Fruit fly (Drosophila melanogaster) whole organism, embryonic: Measurements from ENCODE around the gene rho-5.

ENCODE experiments used
- B-H1 ChIP-seq: fragments of 200-800 bp; sonication (Bioruptor generic); IDR thresholded peaks from 3 replicates; pipeline ENCODE4 v1.3.6; 2022; ENCODE audit warnings: missing biosample characterization, missing genetic modification characterization
- BEAF-32 ChIP-seq: fragments of 200-800 bp; sonication (Bioruptor generic); optimal IDR thresholded peaks from 3 replicates; lab custom pipeline; 2017; ENCODE audit warnings: missing biosample characterization, missing genetic modification characterization, mild to moderate bottlenecking, moderate library complexity, missing genetic modification reagents
- Bgb ChIP-seq: fragments of 200-800 bp; sonication (Bioruptor generic); IDR thresholded peaks from 2 replicates; pipeline ENCODE4 v1.3.6; 2022; ENCODE audit warnings: missing biosample characterization, missing genetic modification characterization; ENCODE audit not compliant: partially characterized antibody
- CG10147 ChIP-seq: fragments of 200-800 bp; sonication (Bioruptor generic); optimal IDR thresholded peaks from 2 replicates; lab custom pipeline; 2019; ENCODE audit warnings: missing biosample characterization, mild to moderate bottlenecking, missing genetic modification characterization, moderate library complexity
- CG11456 ChIP-seq: fragments of 200-800 bp; sonication (Bioruptor generic); IDR thresholded peaks from 3 replicates; pipeline ENCODE4 v1.3.6; 2022; ENCODE audit warnings: missing biosample characterization, missing genetic modification characterization
- CG13287 ChIP-seq: fragments of 200-800 bp; sonication (Bioruptor generic); IDR thresholded peaks from 2 replicates; pipeline ENCODE4 v1.3.6; 2022; ENCODE audit warnings: missing biosample characterization, missing genetic modification characterization; ENCODE audit not compliant: partially characterized antibody
- CG13894 ChIP-seq: fragments of 200-800 bp; sonication (Bioruptor generic); optimal IDR thresholded peaks from 3 replicates; lab custom pipeline; 2018; ENCODE audit warnings: missing biosample characterization, mild to moderate bottlenecking, missing genetic modification characterization, moderate library complexity
- CG14050 ChIP-seq: fragments of 200-800 bp; sonication (Bioruptor generic); IDR thresholded peaks from 3 replicates; pipeline ENCODE4 v1.3.6; 2022; ENCODE audit warnings: missing biosample characterization, missing genetic modification characterization
- CG15696 ChIP-seq: fragments of 200-800 bp; sonication (Bioruptor generic); optimal IDR thresholded peaks from 2 replicates; lab custom pipeline; 2019; ENCODE audit warnings: missing biosample characterization, mild to moderate bottlenecking, missing genetic modification characterization, moderate library complexity
- CG16863 ChIP-seq: fragments of 200-800 bp; sonication (Bioruptor generic); optimal IDR thresholded peaks from 3 replicates; lab custom pipeline; 2016; ENCODE audit warnings: missing biosample characterization, missing genetic modification characterization
- CG17186 ChIP-seq: fragments of 200-800 bp; sonication (Bioruptor generic); optimal IDR thresholded peaks from 3 replicates; lab custom pipeline; 2017; ENCODE audit warnings: missing biosample characterization, missing genetic modification reagents, missing genetic modification characterization
- CG2712 ChIP-seq: fragments of 200-800 bp; optimal IDR thresholded peaks from 3 replicates; lab custom pipeline; 2019; ENCODE audit warnings: missing biosample characterization, mild to moderate bottlenecking, missing genetic modification characterization, moderate library complexity
- CG3065 ChIP-seq: fragments of 200-800 bp; sonication (Bioruptor generic); optimal IDR thresholded peaks from 2 replicates; lab custom pipeline; 2016; ENCODE audit warnings: missing biosample characterization, missing genetic modification characterization
- CG4328 ChIP-seq: fragments of 200-800 bp; sonication (Bioruptor generic); optimal IDR thresholded peaks from 3 replicates; lab custom pipeline; 2017; ENCODE audit warnings: missing biosample characterization, missing genetic modification reagents, missing genetic modification characterization
- CG4360 ChIP-seq: fragments of 200-800 bp; sonication (Bioruptor generic); IDR thresholded peaks from 2 replicates; pipeline ENCODE4 v1.3.6; 2022; ENCODE audit warnings: missing biosample characterization, missing genetic modification characterization
- CG4424 ChIP-seq: fragments of 200-800 bp; sonication (Bioruptor generic); optimal IDR thresholded peaks from 3 replicates; lab custom pipeline; 2016; ENCODE audit warnings: missing biosample characterization, missing genetic modification characterization
- CG4820 ChIP-seq: fragments of 200-800 bp; sonication (Bioruptor generic); optimal IDR thresholded peaks from 3 replicates; lab custom pipeline; 2016; ENCODE audit warnings: missing biosample characterization, missing genetic modification characterization
- CG5245 ChIP-seq: fragments of 200-800 bp; sonication (Bioruptor generic); optimal IDR thresholded peaks from 3 replicates; lab custom pipeline; 2016; ENCODE audit warnings: missing biosample characterization, missing genetic modification characterization
- CG8290 ChIP-seq, 3 experiments: fragments of 200-800 bp; sonication (Bioruptor generic); optimal IDR thresholded peaks; 2 replicates each; lab custom pipeline; 2016 to 2019; ENCODE audit warnings: missing biosample characterization in 3 of 3, missing genetic modification characterization in 3 of 3, mild to moderate bottlenecking in 2 of 3, moderate library complexity in 1 of 3
- Dad ChIP-seq: fragments of 200-800 bp; sonication (Bioruptor generic); optimal IDR thresholded peaks from 3 replicates; lab custom pipeline; 2016; ENCODE audit warnings: missing biosample characterization, missing genetic modification characterization
- Dll ChIP-seq: fragments of 200-800 bp; sonication (Bioruptor generic); IDR thresholded peaks from 4 replicates; pipeline ENCODE4 v1.3.6; 2022; ENCODE audit warnings: missing biosample characterization, missing genetic modification characterization; ENCODE audit not compliant: partially characterized antibody
- GATAe ChIP-seq: fragments of 200-800 bp; sonication (Bioruptor generic); conservative IDR thresholded peaks from 2 replicates; pipeline ENCODE4 v1.3.6; 2022; ENCODE audit warnings: missing biosample characterization, missing genetic modification characterization
- HLH3B ChIP-seq: fragments of 200-800 bp; sonication (Bioruptor generic); IDR thresholded peaks from 2 replicates; pipeline ENCODE4 v1.3.6; 2022; ENCODE audit warnings: missing biosample characterization, missing genetic modification characterization
- HLH54F ChIP-seq: fragments of 200-800 bp; sonication (Bioruptor generic); optimal IDR thresholded peaks from 3 replicates; lab custom pipeline; 2016; ENCODE audit warnings: missing biosample characterization, missing genetic modification characterization
- Hand ChIP-seq: fragments of 200-800 bp; sonication (Bioruptor generic); optimal IDR thresholded peaks from 2 replicates; lab custom pipeline; 2017; ENCODE audit warnings: mild to moderate bottlenecking, missing biosample characterization, missing genetic modification reagents, missing genetic modification characterization
- Ssrp ChIP-seq: fragments of 200-800 bp; sonication (Bioruptor generic); optimal IDR thresholded peaks from 2 replicates; lab custom pipeline; 2018; ENCODE audit warnings: missing biosample characterization, mild to moderate bottlenecking, missing genetic modification characterization, moderate library complexity
- Tbp ChIP-seq: fragments of >200 bp; optimal IDR thresholded peaks from 2 replicates; lab custom pipeline; 2018; ENCODE audit warnings: missing biosample characterization, missing genetic modification characterization
- Usf ChIP-seq: fragments of 200-800 bp; sonication (Bioruptor generic); optimal IDR thresholded peaks from 2 replicates; lab custom pipeline; 2017; ENCODE audit warnings: missing genotype, missing biosample characterization, missing genetic modification characterization
- amos ChIP-seq: fragments of 200-800 bp; sonication (Bioruptor generic); IDR thresholded peaks from 2 replicates; pipeline ENCODE4 v1.3.6; 2022; ENCODE audit warnings: missing biosample characterization, missing genetic modification characterization; ENCODE audit not compliant: partially characterized antibody
- cas ChIP-seq: fragments of 200-800 bp; sonication (Bioruptor generic); IDR thresholded peaks from 2 replicates; pipeline ENCODE4 v1.3.6; 2022; ENCODE audit warnings: missing biosample characterization, missing genetic modification characterization
- en ChIP-seq: fragments of 200-800 bp; sonication (Bioruptor generic); optimal IDR thresholded peaks from 2 replicates; lab custom pipeline; 2016; ENCODE audit warnings: missing biosample characterization, missing genetic modification characterization
- fd96Cb ChIP-seq: fragments of 200-800 bp; sonication (Bioruptor generic); optimal IDR thresholded peaks from 2 replicates; lab custom pipeline; 2018; ENCODE audit warnings: missing biosample characterization, mild to moderate bottlenecking, missing genetic modification characterization, moderate library complexity
- gcm2 ChIP-seq: fragments of 200-800 bp; sonication (Bioruptor generic); optimal IDR thresholded peaks from 2 replicates; lab custom pipeline; 2016; ENCODE audit warnings: missing biosample characterization, missing genetic modification characterization
- gem ChIP-seq: fragments of 200-800 bp; sonication (Bioruptor generic); optimal IDR thresholded peaks from 2 replicates; lab custom pipeline; 2019; ENCODE audit warnings: missing biosample characterization, mild to moderate bottlenecking, missing genetic modification characterization, moderate library complexity
- hb ChIP-seq: fragments of 200-800 bp; sonication (Bioruptor generic); IDR thresholded peaks from 3 replicates; pipeline ENCODE4 v1.3.6; 2022; ENCODE audit warnings: missing biosample characterization, missing genetic modification characterization; ENCODE audit not compliant: partially characterized antibody
- ind ChIP-seq: fragments of 200-800 bp; sonication (Bioruptor generic); optimal IDR thresholded peaks from 3 replicates; lab custom pipeline; 2016; ENCODE audit warnings: missing biosample characterization, missing genetic modification characterization
- ken ChIP-seq: fragments of 200-800 bp; sonication (Bioruptor generic); IDR thresholded peaks from 3 replicates; pipeline ENCODE4 v1.3.6; 2022; ENCODE audit warnings: missing biosample characterization, missing genetic modification characterization
- mld ChIP-seq: fragments of 200-800 bp; sonication (Bioruptor generic); IDR thresholded peaks from 3 replicates; pipeline ENCODE4 v1.3.6; 2022; ENCODE audit warnings: missing biosample characterization, missing genetic modification characterization; ENCODE audit not compliant: partially characterized antibody
- nau ChIP-seq: fragments of 200-800 bp; sonication (Bioruptor generic); optimal IDR thresholded peaks from 3 replicates; lab custom pipeline; 2017; ENCODE audit warnings: missing biosample characterization, mild to moderate bottlenecking, missing genetic modification characterization, missing genetic modification reagents
- nerfin-2 ChIP-seq: fragments of 200-800 bp; sonication (Bioruptor generic); IDR thresholded peaks from 2 replicates; pipeline ENCODE4 v1.3.6; 2022; ENCODE audit warnings: missing biosample characterization, missing genetic modification characterization; ENCODE audit not compliant: partially characterized antibody
- nom ChIP-seq: fragments of 200-800 bp; sonication (Bioruptor generic); optimal IDR thresholded peaks from 2 replicates; lab custom pipeline; 2017; ENCODE audit warnings: missing biosample characterization, missing genetic modification characterization, mild to moderate bottlenecking, moderate library complexity, missing genetic modification reagents
- pita ChIP-seq: fragments of 200-800 bp; sonication (Bioruptor generic); optimal IDR thresholded peaks from 2 replicates; lab custom pipeline; 2017; ENCODE audit warnings: missing biosample characterization, mild to moderate bottlenecking, missing genetic modification characterization
- rib ChIP-seq: fragments of 200-800 bp; sonication (Bioruptor generic); IDR thresholded peaks from 2 replicates; pipeline ENCODE4 v1.3.6; 2022; ENCODE audit warnings: missing biosample characterization, missing genetic modification characterization
- row ChIP-seq: fragments of 200-800 bp; sonication (Bioruptor generic); IDR thresholded peaks from 3 replicates; pipeline ENCODE4 v1.3.6; 2022; ENCODE audit warnings: missing biosample characterization, missing genetic modification characterization
- slbo ChIP-seq: fragments of 200-800 bp; sonication (Bioruptor generic); IDR thresholded peaks from 2 replicates; pipeline ENCODE4 v1.3.6; 2022; ENCODE audit warnings: missing biosample characterization, missing genetic modification characterization
- tin ChIP-seq: fragments of 200-800 bp; sonication (Bioruptor generic); optimal IDR thresholded peaks from 3 replicates; lab custom pipeline; 2016; ENCODE audit warnings: missing biosample characterization, missing genetic modification characterization
- toy ChIP-seq: fragments of 200-800 bp; sonication (Bioruptor generic); IDR thresholded peaks from 2 replicates; pipeline ENCODE4 v1.3.6; 2022; ENCODE audit warnings: missing biosample characterization, missing genetic modification characterization
- unc-4 ChIP-seq: fragments of 200-800 bp; sonication (Bioruptor generic); IDR thresholded peaks from 2 replicates; pipeline ENCODE4 v1.3.6; 2022; ENCODE audit warnings: missing biosample characterization, missing genetic modification characterization; ENCODE audit not compliant: partially characterized antibody
- z ChIP-seq: fragments of 200-800 bp; sonication (Bioruptor generic); IDR thresholded peaks from 3 replicates; pipeline ENCODE4 v1.3.6; 2022; ENCODE audit warnings: missing biosample characterization, missing genetic modification characterization

rho-5 gene

DNA sequence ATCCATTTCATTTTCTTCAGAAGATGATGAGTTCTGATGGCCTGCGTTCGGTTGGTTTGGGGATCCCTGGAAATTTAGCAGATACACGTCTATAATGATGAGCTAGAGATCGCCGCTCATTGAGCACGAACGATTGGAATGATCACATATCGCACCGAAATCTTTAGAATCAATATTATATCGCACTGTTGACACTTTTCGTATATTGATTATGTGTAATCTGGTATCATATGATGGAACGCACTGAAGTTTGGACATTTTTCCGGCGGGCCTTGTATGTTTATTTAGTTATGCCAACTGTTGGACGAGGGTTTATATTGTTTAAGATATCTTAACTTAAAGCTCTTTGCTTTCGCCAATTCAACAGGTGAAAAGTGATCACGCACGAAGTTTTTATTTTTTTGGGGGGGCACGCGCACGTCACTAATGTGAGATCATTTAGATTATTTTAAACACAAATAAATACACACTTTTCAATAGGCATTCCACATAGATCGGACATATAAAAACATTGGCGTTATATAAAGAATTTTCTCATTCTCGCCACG lies 52.6 kb downstream of the rho-5 start:
- no peak for TF ChIP-seq CG10147 (GFP tag; lab: Kevin White, UChicago)
- no peak for TF ChIP-seq fd96Cb (tag; lab: Kevin White, UChicago)
- no peak for TF ChIP-seq CG4328 (GFP tag; lab: Kevin White, UChicago)
- TF ChIP-seq CG16863 (GFP tag; lab: Kevin White, UChicago): no peak
- TF ChIP-seq row (GFP tag; lab: Robert Waterston, UW): no peak
- no peak for TF ChIP-seq CG3065 (GFP tag; lab: Kevin White, UChicago)
- TF ChIP-seq gcm2 (GFP tag; lab: Kevin White, UChicago): no peak
- peak; percentile 14 for TF ChIP-seq tin (GFP tag; lab: Kevin White, UChicago)
- TF ChIP-seq CG13287 (GFP tag; lab: Robert Waterston, UW): no peak; the same call in none of the 2 replicates
- no peak for TF ChIP-seq CG11456
- TF ChIP-seq hb: peak; percentile 68; the same call in 1 of the 3 replicates
- peak; percentile 76 for TF ChIP-seq unc-4 (GFP tag; lab: Robert Waterston, UW)
- no peak for TF ChIP-seq toy (GFP tag; lab: Robert Waterston, UW)
- no peak for TF ChIP-seq Hand (GFP tag; lab: Kevin White, UChicago)
- no peak for TF ChIP-seq B-H1
- no peak for TF ChIP-seq nau (GFP tag; lab: Kevin White, UChicago)
- TF ChIP-seq nom (GFP tag; lab: Kevin White, UChicago): no peak
- TF ChIP-seq CG17186 (GFP tag; lab: Kevin White, UChicago): no peak
- no peak for TF ChIP-seq CG4360 (GFP tag; lab: Robert Waterston, UW)
- peak; percentile 78 for TF ChIP-seq BEAF-32 (GFP tag; lab: Kevin White, UChicago)
- 0 out of 3 replicates have a peak, but pooled peaks have one; percentile 51 for TF ChIP-seq mld
- TF ChIP-seq CG4820 (GFP tag; lab: Kevin White, UChicago): no peak
- peak; percentile 79 for TF ChIP-seq Dll (GFP tag; lab: Robert Waterston, UW)
- no peak for TF ChIP-seq gem
- no peak for TF ChIP-seq CG14050 (GFP tag; lab: Robert Waterston, UW)
- no peak for TF ChIP-seq pita (GFP tag; lab: Kevin White, UChicago)
- no peak for TF ChIP-seq CG2712 (tag; lab: Kevin White, UChicago)
- no peak for TF ChIP-seq rib
- TF ChIP-seq HLH54F (GFP tag; lab: Kevin White, UChicago): no peak
- no peak for TF ChIP-seq ind (GFP tag; lab: Kevin White, UChicago)
- TF ChIP-seq z (GFP tag; lab: Robert Waterston, UW): no peak
- no peak for TF ChIP-seq Usf
- no peak for TF ChIP-seq CG5245 (GFP tag; lab: Kevin White, UChicago)
- TF ChIP-seq GATAe (GFP tag; lab: Robert Waterston, UW): no peak
- peak; percentile 36 for TF ChIP-seq CG4424
- TF ChIP-seq Dad (GFP tag; lab: Kevin White, UChicago): no peak
- no peak for TF ChIP-seq CG13894
- TF ChIP-seq slbo (GFP tag; lab: Robert Waterston, UW): no peak
- TF ChIP-seq CG8290 (GFP tag; optimal IDR thresholded peaks at IDR 0.05; lab: Kevin White, UChicago): no peak
- peak; percentile 26 to 36 for TF ChIP-seq CG8290 (tag; optimal IDR thresholded peaks at IDR 0.05; lab: Kevin White, UChicago)
- peak; percentile 25 for TF ChIP-seq CG15696 (tag; lab: Kevin White, UChicago)
- no peak for TF ChIP-seq ken
- TF ChIP-seq Ssrp (tag; lab: Kevin White, UChicago): no peak
- peak; percentile 60 for TF ChIP-seq nerfin-2
- no peak for TF ChIP-seq Tbp (GFP tag; lab: Kevin White, UChicago)
- TF ChIP-seq cas (GFP tag; lab: Robert Waterston, UW): no peak
- TF ChIP-seq en (GFP tag; lab: Kevin White, UChicago): peak; percentile 15
- TF ChIP-seq amos (GFP tag; lab: Robert Waterston, UW): peak; percentile 60; the same call in 1 of the 2 replicates
- TF ChIP-seq Bgb: peak; percentile 46; the same call in 1 of the 2 replicates
- no peak for TF ChIP-seq HLH3B (GFP tag; lab: Robert Waterston, UW)
